Fruit fly (Drosophila melanogaster) whole organism, embryonic: ENCODE measurements around the gene eIF3l.

Source experiments
- Ada2b ChIP-seq: fragments of 200-800 bp; sonication (Bioruptor generic); IDR thresholded peaks from 2 replicates; pipeline ENCODE4 v1.3.6; 2022; ENCODE audit warnings: missing biosample characterization, missing genetic modification characterization
- BEAF-32 ChIP-seq: fragments of 200-800 bp; sonication (Bioruptor generic); optimal IDR thresholded peaks from 3 replicates; lab custom pipeline; 2017; ENCODE audit warnings: missing biosample characterization, missing genetic modification characterization, mild to moderate bottlenecking, moderate library complexity, missing genetic modification reagents
- CG10654 ChIP-seq: fragments of 200-800 bp; sonication (Bioruptor generic); optimal IDR thresholded peaks from 2 replicates; lab custom pipeline; 2016; ENCODE audit warnings: missing biosample characterization, missing genetic modification characterization
- CG11093 ChIP-seq: fragments of 200-800 bp; sonication (Bioruptor generic); IDR thresholded peaks from 3 replicates; pipeline ENCODE4 v1.3.6; 2022; ENCODE audit warnings: missing biosample characterization, missing genetic modification characterization
- CG13424 ChIP-seq: fragments of 200-800 bp; sonication (Bioruptor generic); optimal IDR thresholded peaks from 2 replicates; lab custom pipeline; 2019; ENCODE audit warnings: missing biosample characterization, mild to moderate bottlenecking, missing genetic modification characterization, moderate library complexity
- CG14050 ChIP-seq: fragments of 200-800 bp; sonication (Bioruptor generic); IDR thresholded peaks from 3 replicates; pipeline ENCODE4 v1.3.6; 2022; ENCODE audit warnings: missing biosample characterization, missing genetic modification characterization
- CG16815 ChIP-seq: fragments of 200-800 bp; sonication (Bioruptor generic); optimal IDR thresholded peaks from 3 replicates; lab custom pipeline; 2017; ENCODE audit warnings: missing biosample characterization, mild to moderate bottlenecking, missing genetic modification characterization
- CG17328 ChIP-seq: fragments of 200-800 bp; sonication (Bioruptor generic); IDR thresholded peaks from 2 replicates; pipeline ENCODE4 v1.3.6; 2022; ENCODE audit warnings: missing biosample characterization, missing genetic modification characterization
- CG17829 ChIP-seq: fragments of 200-800 bp; optimal IDR thresholded peaks from 2 replicates; lab custom pipeline; 2019; ENCODE audit warnings: missing biosample characterization, mild to moderate bottlenecking, missing genetic modification characterization, moderate library complexity
- CG2875 ChIP-seq: fragments of 200-800 bp; sonication (Bioruptor generic); optimal IDR thresholded peaks from 2 replicates; lab custom pipeline; 2017; ENCODE audit warnings: missing biosample characterization, mild to moderate bottlenecking, missing genetic modification characterization, missing genetic modification reagents
- CG30020 ChIP-seq: fragments of 200-800 bp; optimal IDR thresholded peaks from 2 replicates; lab custom pipeline; 2019; ENCODE audit warnings: missing biosample characterization, mild to moderate bottlenecking, missing genetic modification characterization, moderate library complexity
- CG32532 ChIP-seq: fragments of 200-800 bp; sonication (Bioruptor generic); IDR thresholded peaks from 2 replicates; pipeline ENCODE4 v1.3.6; 2022; ENCODE audit warnings: missing biosample characterization, missing genetic modification characterization
- CG32767 ChIP-seq: fragments of 200-800 bp; sonication (Bioruptor generic); IDR thresholded peaks from 2 replicates; pipeline ENCODE4 v1.3.6; 2022; ENCODE audit warnings: missing biosample characterization, missing genetic modification characterization
- CG33213 ChIP-seq: fragments of 200-800 bp; sonication (Bioruptor generic); optimal IDR thresholded peaks from 3 replicates; lab custom pipeline; 2016; ENCODE audit warnings: missing biosample characterization, missing genetic modification characterization
- CG4730 ChIP-seq: fragments of 200-800 bp; sonication (Bioruptor generic); IDR thresholded peaks from 2 replicates; pipeline ENCODE4 v1.3.6; 2022; ENCODE audit warnings: missing biosample characterization, missing genetic modification characterization
- CG6765 ChIP-seq: fragments of 200-800 bp; sonication (Bioruptor generic); optimal IDR thresholded peaks from 3 replicates; lab custom pipeline; 2017; ENCODE audit warnings: missing biosample characterization, mild to moderate bottlenecking, missing genetic modification characterization
- CG7745 ChIP-seq: fragments of 200-800 bp; sonication (Bioruptor generic); optimal IDR thresholded peaks from 2 replicates; lab custom pipeline; 2018; ENCODE audit warnings: missing biosample characterization, mild to moderate bottlenecking, missing genetic modification characterization, moderate library complexity
- CG7839 ChIP-seq: fragments of 200-800 bp; sonication (Bioruptor generic); optimal IDR thresholded peaks from 3 replicates; lab custom pipeline; 2018; ENCODE audit warnings: missing biosample characterization, mild to moderate bottlenecking, missing genetic modification characterization, moderate library complexity
- CG7928 ChIP-seq: fragments of 200-800 bp; sonication (Bioruptor generic); optimal IDR thresholded peaks from 2 replicates; lab custom pipeline; 2017; ENCODE audit warnings: missing biosample characterization, mild to moderate bottlenecking, missing genetic modification characterization
- CG7963 ChIP-seq: fragments of 200-800 bp; sonication (Bioruptor generic); IDR thresholded peaks from 3 replicates; pipeline ENCODE4 v1.3.6; 2022; ENCODE audit warnings: missing biosample characterization, missing genetic modification characterization; ENCODE audit not compliant: partially characterized antibody
- CG7987 ChIP-seq: fragments of 200-800 bp; sonication (Bioruptor generic); optimal IDR thresholded peaks from 2 replicates; lab custom pipeline; 2018; ENCODE audit warnings: missing biosample characterization, mild to moderate bottlenecking, missing genetic modification characterization, moderate library complexity
- CG8478 ChIP-seq: fragments of >200 bp; optimal IDR thresholded peaks from 2 replicates; lab custom pipeline; 2018
- Deaf1 ChIP-seq: fragments of 200-800 bp; optimal IDR thresholded peaks from 3 replicates; lab custom pipeline; 2019; ENCODE audit warnings: missing biosample characterization, mild to moderate bottlenecking, missing genetic modification characterization, moderate library complexity
- Dip2 ChIP-seq: fragments of 200-800 bp; sonication (Bioruptor generic); IDR thresholded peaks from 2 replicates; pipeline ENCODE4 v1.3.6; 2022; ENCODE audit warnings: missing biosample characterization, missing genetic modification characterization
- Fer2 ChIP-seq: fragments of 200-800 bp; sonication (Bioruptor generic); optimal IDR thresholded peaks from 2 replicates; lab custom pipeline; 2018; ENCODE audit warnings: missing biosample characterization, mild to moderate bottlenecking, missing genetic modification characterization, moderate library complexity
- GATAe ChIP-seq: fragments of 200-800 bp; sonication (Bioruptor generic); conservative IDR thresholded peaks from 2 replicates; pipeline ENCODE4 v1.3.6; 2022; ENCODE audit warnings: missing biosample characterization, missing genetic modification characterization
- HLHmδ ChIP-seq: fragments of 200-800 bp; sonication (Bioruptor generic); optimal IDR thresholded peaks from 2 replicates; lab custom pipeline; 2018; ENCODE audit warnings: missing biosample characterization, mild to moderate bottlenecking, missing genetic modification characterization, moderate library complexity
- HmgZ ChIP-seq: fragments of 200-800 bp; sonication (Bioruptor generic); optimal IDR thresholded peaks from 2 replicates; lab custom pipeline; 2018; ENCODE audit warnings: missing biosample characterization, mild to moderate bottlenecking, missing genetic modification characterization
- Kr ChIP-seq: fragments of 200-800 bp; sonication (Bioruptor generic); optimal IDR thresholded peaks from 2 replicates; lab custom pipeline; 2017; ENCODE audit warnings: missing biosample characterization, mild to moderate bottlenecking, missing genetic modification characterization
- MBD-R2 ChIP-seq: fragments of 200-800 bp; sonication (Bioruptor generic); IDR thresholded peaks from 2 replicates; pipeline ENCODE4 v1.3.6; 2022; ENCODE audit warnings: missing biosample characterization, missing genetic modification characterization
- MESR4 ChIP-seq: fragments of 200-800 bp; sonication (Bioruptor generic); optimal IDR thresholded peaks from 2 replicates; lab custom pipeline; 2018; ENCODE audit warnings: missing biosample characterization, mild to moderate bottlenecking, missing genetic modification characterization, moderate library complexity
- MTF-1 ChIP-seq: fragments of 200-800 bp; sonication (Bioruptor generic); optimal IDR thresholded peaks from 2 replicates; lab custom pipeline; 2018; ENCODE audit warnings: missing biosample characterization, mild to moderate bottlenecking, missing genetic modification characterization, borderline replicate concordance
- NC2β ChIP-seq: fragments of 200-800 bp; sonication (Bioruptor generic); optimal IDR thresholded peaks from 2 replicates; lab custom pipeline; 2016; ENCODE audit warnings: missing biosample characterization, missing genetic modification characterization
- NFAT ChIP-seq: fragments of 200-800 bp; sonication (Bioruptor generic); IDR thresholded peaks from 2 replicates; pipeline ENCODE4 v1.3.6; 2022; ENCODE audit warnings: missing biosample characterization, missing genetic modification characterization
- Optix ChIP-seq: fragments of 200-800 bp; sonication (Bioruptor generic); IDR thresholded peaks from 3 replicates; pipeline ENCODE4 v1.3.6; 2022; ENCODE audit warnings: missing biosample characterization, missing genetic modification characterization
- Ptx1 ChIP-seq: fragments of 200-800 bp; sonication (Bioruptor generic); IDR thresholded peaks from 2 replicates; pipeline ENCODE4 v1.3.6; 2022; ENCODE audit warnings: missing biosample characterization, missing genetic modification characterization
- Side ChIP-seq: fragments of 200-800 bp; sonication (Bioruptor generic); optimal IDR thresholded peaks from 2 replicates; lab custom pipeline; 2016; ENCODE audit warnings: missing biosample characterization, missing genetic modification characterization
- Sry-β ChIP-seq: fragments of 200-800 bp; sonication (Bioruptor generic); optimal IDR thresholded peaks from 2 replicates; lab custom pipeline; 2018; ENCODE audit warnings: missing biosample characterization, mild to moderate bottlenecking, missing genetic modification characterization, moderate library complexity
- amos ChIP-seq: fragments of 200-800 bp; sonication (Bioruptor generic); IDR thresholded peaks from 2 replicates; pipeline ENCODE4 v1.3.6; 2022; ENCODE audit warnings: missing biosample characterization, missing genetic modification characterization; ENCODE audit not compliant: partially characterized antibody
- cg ChIP-seq: fragments of 200-800 bp; sonication (Bioruptor generic); optimal IDR thresholded peaks from 3 replicates; lab custom pipeline; 2019; ENCODE audit warnings: missing biosample characterization, mild to moderate bottlenecking, missing genetic modification characterization, moderate library complexity
- cwo ChIP-seq: fragments of 200-800 bp; sonication (Bioruptor generic); optimal IDR thresholded peaks from 3 replicates; lab custom pipeline; 2017; ENCODE audit warnings: missing biosample characterization, missing genetic modification characterization, mild to moderate bottlenecking, moderate library complexity, missing genetic modification reagents
- inv ChIP-seq: fragments of 200-800 bp; sonication (Bioruptor generic); IDR thresholded peaks from 2 replicates; pipeline ENCODE4 v1.3.6; 2022; ENCODE audit warnings: missing biosample characterization, missing genetic modification characterization; ENCODE audit not compliant: partially characterized antibody
- ken ChIP-seq: fragments of 200-800 bp; sonication (Bioruptor generic); IDR thresholded peaks from 3 replicates; pipeline ENCODE4 v1.3.6; 2022; ENCODE audit warnings: missing biosample characterization, missing genetic modification characterization
- klu ChIP-seq: fragments of 200-800 bp; sonication (Bioruptor generic); IDR thresholded peaks from 2 replicates; pipeline ENCODE4 v1.3.6; 2022; ENCODE audit warnings: missing biosample characterization, missing genetic modification characterization
- ro ChIP-seq: fragments of 200-800 bp; sonication (Bioruptor generic); IDR thresholded peaks from 2 replicates; pipeline ENCODE4 v1.3.6; 2022; ENCODE audit warnings: missing biosample characterization, missing genetic modification characterization
- so ChIP-seq: fragments of 200-800 bp; sonication (Bioruptor generic); IDR thresholded peaks from 3 replicates; pipeline ENCODE4 v1.3.6; 2022; ENCODE audit warnings: missing biosample characterization, missing genetic modification characterization
- ssp ChIP-seq: fragments of 200-800 bp; sonication (Bioruptor generic); IDR thresholded peaks from 2 replicates; pipeline ENCODE4 v1.3.6; 2022; ENCODE audit warnings: missing biosample characterization, missing genetic modification characterization
- ttk ChIP-seq: fragments of 200-800 bp; sonication (Bioruptor generic); IDR thresholded peaks from 2 replicates; pipeline ENCODE4 v2.1.2; 2022; ENCODE audit warnings: missing biosample characterization, missing genetic modification characterization
- zfh1 ChIP-seq: fragments of 200-800 bp; sonication (Bioruptor generic); IDR thresholded peaks from 3 replicates; pipeline ENCODE4 v1.3.6; 2022; ENCODE audit warnings: missing biosample characterization, missing genetic modification characterization

Gene eIF3l

DNA sequence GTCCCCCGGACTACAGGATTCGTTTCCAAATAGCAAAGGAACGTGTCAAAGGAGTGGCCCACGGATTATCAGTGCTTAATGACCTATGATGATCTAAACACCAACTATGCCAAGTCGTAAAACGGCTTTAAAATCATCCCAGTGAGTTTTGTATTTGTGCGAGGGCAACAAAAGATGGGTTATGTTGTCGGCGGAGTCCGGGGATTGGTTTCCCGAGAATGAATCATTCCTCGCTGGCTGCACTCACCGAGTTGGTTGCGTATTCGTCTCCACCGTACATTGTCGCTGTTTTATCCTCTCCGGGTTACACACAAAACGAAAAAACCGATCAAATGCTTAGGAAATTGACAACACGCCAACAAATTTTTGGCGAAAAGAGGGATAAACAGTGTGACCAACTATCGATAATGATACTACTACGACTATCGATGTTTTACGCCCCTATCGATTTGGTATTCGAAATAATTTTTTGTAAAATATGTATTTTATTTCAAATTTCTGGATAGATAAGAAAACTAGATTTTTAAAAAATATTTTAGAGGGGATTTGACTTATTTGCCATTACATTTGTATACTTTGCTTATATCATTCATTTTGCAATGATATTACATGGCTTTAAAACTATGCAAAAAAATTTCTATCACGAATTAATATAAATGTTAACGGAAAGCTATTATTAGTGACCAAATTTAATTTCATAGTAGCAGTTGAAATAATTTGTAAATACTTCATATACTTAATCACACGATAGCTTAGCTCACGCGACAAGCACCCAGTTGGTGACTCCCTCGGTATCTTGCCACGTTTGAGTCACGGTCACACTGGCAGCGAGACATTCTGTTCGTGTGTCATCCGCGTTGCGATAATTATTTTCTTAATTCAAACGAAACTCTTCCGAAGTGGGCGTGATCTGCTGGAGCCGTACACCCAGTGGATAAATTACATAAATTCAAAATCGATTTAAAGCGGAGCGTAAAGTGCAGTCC lies at the start of gene eIF3l, which contains the start of gene Nrx-IV (continued):
- TF ChIP-seq BEAF-32 (peak; percentile 88), CG10654 (no peak), MTF-1 (GFP tag; lab: Kevin White, UChicago) (no peak), ken (GFP tag; lab: Robert Waterston, UW) (no peak), MESR4 (GFP tag; lab: Kevin White, UChicago) (peak; percentile 83), CG7987 (GFP tag; lab: Kevin White, UChicago) (no peak), NC2β (GFP tag; lab: Kevin White, UChicago) (no peak), CG17328 (no peak), NFAT (GFP tag; lab: Robert Waterston, UW) (no peak), CG30020 (tag; lab: Kevin White, UChicago) (peak; percentile 27), Dip2 (GFP tag; lab: Robert Waterston, UW) (no peak), CG6765 (GFP tag; lab: Kevin White, UChicago) (no peak), CG7928 (GFP tag; lab: Kevin White, UChicago) (no peak), cg (no peak), Ada2b (GFP tag; lab: Robert Waterston, UW) (no peak), inv (GFP tag; lab: Robert Waterston, UW) (peak; percentile 72), Deaf1 (peak; percentile 61), CG8478 (lab: Kevin White, UChicago) (no peak), CG14050 (no peak), CG7839 (tag; lab: Kevin White, UChicago) (no peak), zfh1 (0 out of 3 replicates have a peak, but pooled peaks have one; percentile 13), CG7745 (tag; lab: Kevin White, UChicago) (no peak), MBD-R2 (GFP tag; lab: Robert Waterston, UW) (peak; percentile 15; the same call in 1 of the 2 replicates), CG11093 (GFP tag; lab: Robert Waterston, UW) (no peak), Ptx1 (no peak), so (no peak), CG17829 (tag; lab: Kevin White, UChicago) (no peak), Side (GFP tag; lab: Kevin White, UChicago) (no peak), CG32532 (GFP tag; lab: Robert Waterston, UW) (no peak), Optix (no peak), CG7963 (GFP tag; lab: Robert Waterston, UW) (peak; percentile 4; the same call in 1 of the 3 replicates), Kr (no peak), cwo (GFP tag; lab: Kevin White, UChicago) (no peak), klu (GFP tag; lab: Robert Waterston, UW) (no peak), ssp (no peak), CG16815 (GFP tag; lab: Kevin White, UChicago) (no peak), HLHmδ (GFP tag; lab: Kevin White, UChicago) (peak; percentile 39), CG4730 (GFP tag; lab: Robert Waterston, UW) (no peak), GATAe (GFP tag; lab: Robert Waterston, UW) (no peak), amos (peak; percentile 64), CG2875 (GFP tag; lab: Kevin White, UChicago) (no peak), Sry-β (GFP tag; lab: Kevin White, UChicago) (no peak), CG13424 (tag; lab: Kevin White, UChicago) (no peak), CG32767 (GFP tag; lab: Robert Waterston, UW) (no peak), Fer2 (no peak), CG33213 (GFP tag; lab: Kevin White, UChicago) (peak; percentile 18), HmgZ (tag; lab: Kevin White, UChicago) (peak; percentile 14), ro (GFP tag; lab: Robert Waterston, UW) (no peak), ttk (no peak)
